Worm (Caenorhabditis elegans): ENCODE data around the gene sly-1.

sly-1 gene

DNA sequence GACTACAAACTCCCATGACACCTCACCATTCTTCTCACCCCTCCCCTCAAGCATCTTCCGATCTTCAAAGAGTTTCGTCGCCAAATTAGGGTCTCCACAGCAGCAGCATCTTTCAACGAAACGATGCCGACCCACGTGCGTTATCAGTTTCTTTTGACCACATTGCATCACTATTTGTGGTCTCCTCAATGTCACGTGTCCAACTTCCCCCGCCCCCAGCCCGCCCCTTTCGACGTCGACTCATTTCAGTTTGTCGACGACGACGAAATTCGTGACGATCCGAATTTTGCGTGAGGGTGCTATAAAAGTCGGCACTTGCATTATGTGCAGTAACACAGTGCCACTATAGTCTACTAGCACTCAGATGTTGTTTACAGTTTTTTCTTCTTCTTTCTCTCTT, 27.3 kb downstream of the sly-1 start (continued):
- TF ChIP-seq ztf-6 (GFP tag; IDR thresholded peaks at IDR 0.05) = no peak
- TF ChIP-seq nhr-179 (tag; optimal IDR thresholded peaks at IDR 0.05) = no peak
- no peak for TF ChIP-seq F57C9.4 (tag; optimal IDR thresholded peaks at IDR 0.05)
- no peak for TF ChIP-seq F39B2.1 (GFP tag; IDR thresholded peaks at IDR 0.05)
- no peak for TF ChIP-seq ceh-91 (GFP tag; IDR thresholded peaks at IDR 0.05)
- peak; percentile 79 for TF ChIP-seq ztf-22 (GFP tag; optimal IDR thresholded peaks at IDR 0.05)
- TF ChIP-seq cebp-1 (GFP tag; IDR thresholded peaks at IDR 0.05) = peak; percentile 33; the same call in 1 of the 2 replicates
- TF ChIP-seq cebp-1 (tag; optimal IDR thresholded peaks at IDR 0.05) = peak; percentile 74
- TF ChIP-seq F10E7.11 (tag; optimal IDR thresholded peaks at IDR 0.05) = no peak
- peak; percentile 65 for TF ChIP-seq ama-1 (optimal IDR thresholded peaks at IDR 0.05)
- TF ChIP-seq ama-1 (GFP tag; optimal IDR thresholded peaks at IDR 0.05) = no peak
- no peak for TF ChIP-seq madf-6 (GFP tag; IDR thresholded peaks at IDR 0.05)
- peak; percentile 54; the same call in 1 of the 2 replicates for TF ChIP-seq lir-1 (GFP tag; conservative IDR thresholded peaks at IDR 0.05)
- no peak for TF ChIP-seq B0019.2 (GFP tag; conservative IDR thresholded peaks at IDR 0.05)
- no peak for TF ChIP-seq nhr-27 (tag; optimal IDR thresholded peaks at IDR 0.05)
- no peak for TF ChIP-seq B0261.1 (tag; optimal IDR thresholded peaks at IDR 0.05)
- TF ChIP-seq C17E4.6 (GFP tag; IDR thresholded peaks at IDR 0.05) = no peak
- no peak for TF ChIP-seq B0035.1 (tag; optimal IDR thresholded peaks at IDR 0.05)
- TF ChIP-seq C06A6.2 (GFP tag; conservative IDR thresholded peaks at IDR 0.05) = peak; percentile 74
- TF ChIP-seq nfya-2 (GFP tag; IDR thresholded peaks at IDR 0.05) = no peak
- TF ChIP-seq sea-2 (GFP tag; IDR thresholded peaks at IDR 0.05) = no peak
- no peak for TF ChIP-seq ceh-40 (GFP tag; IDR thresholded peaks at IDR 0.05)
- TF ChIP-seq madf-10 (tag; optimal IDR thresholded peaks at IDR 0.05) = no peak
- 0 out of 2 replicates have a peak, but pooled peaks have one; percentile 59 for TF ChIP-seq egl-44 (GFP tag; IDR thresholded peaks at IDR 0.05)
- no peak for TF ChIP-seq sdz-38 (tag; optimal IDR thresholded peaks at IDR 0.05)
- peak; percentile 43; the same call in 1 of the 2 replicates for TF ChIP-seq let-526 (GFP tag; IDR thresholded peaks at IDR 0.05)
- TF ChIP-seq hlh-26 (GFP tag; conservative IDR thresholded peaks at IDR 0.05) = no peak
- no peak for TF ChIP-seq lsl-1 (GFP tag; optimal IDR thresholded peaks at IDR 0.05)
- no peak for TF ChIP-seq aptf-3 (GFP tag; IDR thresholded peaks at IDR 0.05)
- no peak for TF ChIP-seq fkh-3 (tag; optimal IDR thresholded peaks at IDR 0.05)
- peak; percentile 70; the same call in 1 of the 2 replicates for TF ChIP-seq nfyb-1 (GFP tag; IDR thresholded peaks at IDR 0.05)
- peak; percentile 60 for TF ChIP-seq tbp1 (GFP tag; optimal IDR thresholded peaks at IDR 0.05)
- no peak for TF ChIP-seq mel-28 (tag; optimal IDR thresholded peaks at IDR 0.05; ENCODE audit: borderline replicate concordance)
- no peak for TF ChIP-seq hmg-20 (GFP tag; IDR thresholded peaks at IDR 0.05)
- no peak for TF ChIP-seq athp-1 (tag; optimal IDR thresholded peaks at IDR 0.05)
- TF ChIP-seq ztf-18 (tag; optimal IDR thresholded peaks at IDR 0.05) = no peak
- no peak for TF ChIP-seq ceh-79 (tag; optimal IDR thresholded peaks at IDR 0.05)
- no peak for TF ChIP-seq rec-8 (tag; optimal IDR thresholded peaks at IDR 0.05)
- no peak for TF ChIP-seq snpc-1.3 (tag; optimal IDR thresholded peaks at IDR 0.05; ENCODE audit: insufficient read depth)
- TF ChIP-seq B0336.3 (GFP tag; IDR thresholded peaks at IDR 0.05) = peak; percentile 74
- TF ChIP-seq Y56A3A.18 (GFP tag; IDR thresholded peaks at IDR 0.05) = no peak
- peak; percentile 76 for TF ChIP-seq dox-1 (GFP tag; IDR thresholded peaks at IDR 0.05)
- peak; percentile 36; the same call in 1 of the 2 replicates for TF ChIP-seq hmg-1.2 (GFP tag; IDR thresholded peaks at IDR 0.05)
- no peak for TF ChIP-seq unc-62 (GFP tag; optimal IDR thresholded peaks at IDR 0.05)
- TF ChIP-seq snpc-4 (GFP tag; optimal IDR thresholded peaks at IDR 0.05) = no peak
- peak in 1 of 4 experiments; percentile 0 for TF ChIP-seq snpc-4 (tag; optimal IDR thresholded peaks at IDR 0.05)
- no peak for TF ChIP-seq snpc-3.4 (tag; optimal IDR thresholded peaks at IDR 0.05)
- TF ChIP-seq ets-4 (GFP tag; optimal IDR thresholded peaks at IDR 0.05) = peak; percentile 50
- no peak for TF ChIP-seq rpc-1 (optimal IDR thresholded peaks at IDR 0.05)
- TF ChIP-seq rpc-1 (tag; optimal IDR thresholded peaks at IDR 0.05) = no peak
